Fruit fly (Drosophila melanogaster): ENCODE measurements around the gene CG13603.
A peak's percentile ranks its signal among the peaks of the same experiment; 100 is the strongest.

The CG13603 gene

DNA sequence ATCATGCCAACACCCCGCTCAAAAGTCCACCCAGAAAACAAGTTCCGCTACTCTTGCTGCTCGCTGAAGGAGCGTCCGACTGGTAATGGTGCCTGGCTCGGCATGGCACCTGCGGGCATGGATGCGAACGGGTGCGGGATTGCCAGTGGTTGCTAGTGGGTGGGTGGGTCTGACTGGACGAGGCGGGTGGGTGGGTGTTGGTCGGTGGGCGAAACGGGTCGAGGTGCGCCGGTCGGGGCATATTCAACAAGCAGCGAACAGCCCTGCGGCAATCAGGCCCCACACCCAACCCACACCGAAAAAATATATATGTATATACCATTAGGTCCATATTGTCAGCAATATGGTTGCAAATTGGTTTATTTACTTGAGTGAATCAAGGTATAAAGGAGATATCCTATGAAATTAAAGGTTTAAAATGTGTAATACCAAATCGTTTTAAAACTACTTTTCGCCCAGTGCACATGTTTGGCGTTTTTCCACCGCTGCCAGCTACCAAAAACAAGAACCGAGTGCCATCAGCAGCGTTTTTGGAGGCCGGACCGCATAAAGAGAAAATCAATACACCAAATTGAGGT lies 24.4 kb upstream of the CG13603 start:
- no peak for TF ChIP-seq noc (tag; optimal IDR thresholded peaks at IDR 0.05)

DNA sequence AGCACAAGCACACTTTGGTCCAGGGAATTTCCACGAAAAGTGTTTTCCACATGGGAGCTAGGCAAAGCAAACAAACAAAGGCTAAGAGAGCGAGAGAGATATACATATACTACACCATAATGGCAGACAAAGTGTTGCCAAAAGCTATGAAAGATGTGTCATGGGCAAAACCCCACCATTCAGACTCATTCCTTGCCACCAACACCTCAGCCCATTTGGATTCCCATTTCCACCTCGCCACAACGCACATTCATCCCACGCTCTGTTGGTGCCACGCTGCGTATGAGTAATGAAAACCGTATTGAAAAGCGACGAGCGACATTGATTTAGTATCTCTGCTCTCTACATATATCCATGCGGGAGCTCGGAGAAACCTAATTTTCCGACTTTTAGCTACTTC lies 22.5 kb upstream of the CG13603 start:
- no peak for TF ChIP-seq noc (tag; optimal IDR thresholded peaks at IDR 0.05)

DNA sequence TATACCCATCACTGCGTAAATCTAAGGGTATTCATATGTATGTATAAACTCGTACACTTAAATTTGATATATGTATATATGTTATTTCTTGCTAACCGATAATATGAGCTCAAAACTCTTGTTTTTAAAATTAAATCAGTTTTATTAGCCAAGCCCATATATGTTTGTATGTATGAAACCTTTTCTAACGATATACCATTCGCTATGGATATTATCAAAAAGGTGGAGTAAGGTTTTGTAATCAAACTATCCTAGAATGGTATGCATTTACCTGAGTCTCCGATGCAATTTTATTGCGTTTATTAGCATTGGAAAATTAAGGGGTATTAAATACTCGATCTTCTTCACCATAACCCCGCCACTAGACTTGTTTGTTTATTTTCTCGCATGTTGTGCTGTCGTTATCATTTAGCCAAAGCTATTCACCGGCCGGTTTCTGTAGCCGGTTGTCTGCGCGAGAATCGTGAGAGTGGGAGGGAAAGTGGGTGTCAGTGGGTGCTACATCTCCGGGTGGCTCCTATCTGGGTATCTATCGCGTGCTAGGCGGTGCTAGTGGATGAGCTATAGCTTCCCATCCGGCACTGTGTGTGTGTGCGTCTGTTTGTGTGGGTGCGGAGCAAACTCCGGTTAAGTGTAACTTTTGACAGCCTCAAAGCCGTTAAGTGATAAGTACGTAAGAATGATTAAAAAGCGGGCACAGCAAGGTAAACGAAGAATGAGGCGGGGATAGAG lies 21.6 kb upstream of the CG13603 start:
- TF ChIP-seq noc (tag; optimal IDR thresholded peaks at IDR 0.05) = peak; percentile 33

DNA sequence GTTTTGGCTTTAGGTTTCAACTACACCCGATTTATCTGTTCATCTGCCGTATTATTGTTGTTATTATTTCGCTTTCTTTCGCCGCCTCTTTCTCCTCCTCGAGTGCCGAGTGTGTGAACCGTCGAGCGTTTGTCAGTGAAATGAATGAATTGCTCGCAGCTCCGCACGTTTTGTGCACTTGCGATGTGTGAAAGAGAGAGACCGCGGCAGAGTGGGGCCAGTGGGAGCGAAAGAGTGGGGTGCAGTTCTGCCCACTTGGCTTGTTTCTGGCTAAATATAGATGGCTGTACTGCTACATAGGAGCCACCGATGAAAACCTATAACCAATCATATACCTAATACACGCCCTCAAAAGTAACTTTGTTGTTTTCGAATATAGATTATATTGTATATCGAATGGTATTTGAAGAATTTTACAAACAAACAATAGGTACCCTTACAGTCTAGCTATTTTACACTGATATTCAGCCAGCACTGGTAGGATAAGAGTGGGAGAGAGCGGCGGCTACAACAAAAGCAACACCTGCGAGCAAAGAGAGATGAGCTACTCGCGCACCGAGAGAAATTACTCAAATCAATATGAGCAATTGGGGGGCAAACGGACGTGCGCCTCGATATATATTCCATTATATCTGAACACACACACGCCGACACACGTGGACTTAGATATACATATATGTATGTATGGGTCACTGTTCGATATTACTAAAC lies 20.2 kb upstream of the CG13603 start:
- TF ChIP-seq noc (tag; optimal IDR thresholded peaks at IDR 0.05) = peak; percentile 42

DNA sequence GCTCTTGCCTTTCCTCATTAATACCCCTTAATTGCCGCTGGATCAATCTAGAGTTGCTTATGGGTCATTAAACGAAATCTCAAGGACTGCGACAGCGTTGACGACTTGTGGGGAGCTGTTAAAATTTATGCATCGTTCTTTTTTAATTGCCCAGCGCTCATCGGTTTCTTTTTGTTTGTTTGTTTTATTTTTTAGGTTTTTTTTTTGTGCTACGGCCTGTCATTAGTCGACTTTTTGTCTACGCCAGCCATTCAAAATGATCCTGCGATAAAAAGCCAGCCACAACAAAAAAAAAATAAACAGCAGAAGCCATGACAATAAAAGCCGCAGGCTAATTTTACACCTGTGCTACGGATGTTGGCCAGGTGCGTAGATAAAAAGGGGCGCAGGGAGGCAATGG lies 17.6 kb upstream of the CG13603 start:
- no peak for TF ChIP-seq noc (tag; optimal IDR thresholded peaks at IDR 0.05)

DNA sequence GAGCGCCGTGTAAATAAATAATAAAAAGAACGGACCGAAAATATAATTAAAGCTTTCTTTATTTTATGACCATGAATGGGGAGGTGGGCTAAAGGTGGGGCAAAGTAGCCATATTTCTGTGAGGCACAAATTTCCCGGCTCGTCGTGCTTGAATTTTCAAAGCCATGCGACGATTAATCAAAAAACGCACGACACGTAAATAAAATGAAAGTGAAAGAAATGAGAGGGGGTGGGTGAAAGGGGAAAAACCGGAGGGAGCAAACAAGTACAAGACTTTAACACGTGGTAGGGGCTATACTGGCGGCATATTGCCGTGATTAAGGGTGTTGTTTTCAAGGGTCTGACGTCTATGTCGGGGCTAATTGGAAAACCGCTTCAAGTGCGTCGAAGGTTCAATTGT lies 14.8 kb upstream of the CG13603 start:
- no peak for TF ChIP-seq noc (tag; optimal IDR thresholded peaks at IDR 0.05)

DNA sequence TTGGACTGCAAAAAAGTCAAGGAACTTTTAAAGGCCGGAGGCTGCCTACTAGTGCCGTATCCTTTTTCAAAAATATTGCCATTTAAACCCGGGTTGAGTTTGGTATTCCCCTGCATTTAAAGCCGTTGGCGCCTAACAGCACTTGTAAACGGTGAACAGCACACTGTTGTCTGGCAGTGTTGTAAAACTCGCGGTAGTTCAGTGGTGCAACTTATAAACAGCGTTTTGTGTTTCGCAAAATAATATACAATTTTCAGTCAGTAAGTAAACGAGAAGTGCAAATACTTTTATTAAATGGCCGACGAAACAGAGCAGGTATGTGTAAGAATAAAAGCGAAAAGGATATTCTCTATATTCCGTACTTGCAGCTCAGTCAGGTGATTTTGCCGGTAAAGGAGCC lies 9.9 kb upstream of the CG13603 start, which contains the start of gene LSm3:
Gene LSm3 (plus strand): TSS at position 39 of the 400 bp plus-strand sequence.
- TF ChIP-seq noc (tag; optimal IDR thresholded peaks at IDR 0.05) = no peak

DNA sequence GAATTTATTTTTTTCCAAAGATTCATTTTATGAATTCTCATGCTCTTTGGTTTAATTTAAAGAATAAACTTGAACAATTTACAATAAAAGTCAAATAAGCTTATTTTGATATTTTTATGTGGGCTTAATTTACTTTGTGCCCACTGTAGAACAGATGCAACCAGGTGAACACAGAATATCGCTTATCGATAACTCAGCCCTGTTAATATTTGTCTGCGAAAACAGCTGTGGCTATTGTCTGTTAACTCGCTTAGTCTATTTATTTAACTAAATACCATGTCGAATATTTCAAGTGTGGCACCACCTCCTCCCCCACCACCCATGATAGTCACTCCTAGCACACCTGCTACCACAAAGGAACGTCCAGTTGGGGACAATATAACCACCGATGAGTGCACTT lies 9.1 kb upstream of the CG13603 start, which contains the start of gene CG33108:
Gene CG33108 (plus strand): TSS at position 200 of the 400 bp plus-strand sequence.
- no peak for TF ChIP-seq noc (tag; optimal IDR thresholded peaks at IDR 0.05)

DNA sequence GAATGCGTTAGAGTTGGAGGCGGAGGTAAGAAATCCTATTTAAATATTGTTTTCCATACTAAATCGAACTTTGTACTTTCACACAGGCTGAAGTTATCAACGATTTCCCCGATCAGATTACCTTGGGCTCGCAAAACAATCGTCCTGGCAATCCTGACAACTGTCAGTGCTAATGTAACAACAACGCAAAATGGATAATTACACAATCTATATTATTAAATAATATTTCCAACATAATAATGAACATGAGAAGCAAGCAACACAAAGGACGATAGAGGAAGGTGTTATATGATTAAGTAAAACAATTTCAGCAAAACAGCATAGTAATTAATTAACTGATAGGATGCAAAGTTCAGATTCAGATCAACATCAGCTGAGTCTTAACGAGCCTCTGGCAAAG lies 8.2 kb upstream of the CG13603 start:
- TF ChIP-seq noc (tag; optimal IDR thresholded peaks at IDR 0.05) = no peak

DNA sequence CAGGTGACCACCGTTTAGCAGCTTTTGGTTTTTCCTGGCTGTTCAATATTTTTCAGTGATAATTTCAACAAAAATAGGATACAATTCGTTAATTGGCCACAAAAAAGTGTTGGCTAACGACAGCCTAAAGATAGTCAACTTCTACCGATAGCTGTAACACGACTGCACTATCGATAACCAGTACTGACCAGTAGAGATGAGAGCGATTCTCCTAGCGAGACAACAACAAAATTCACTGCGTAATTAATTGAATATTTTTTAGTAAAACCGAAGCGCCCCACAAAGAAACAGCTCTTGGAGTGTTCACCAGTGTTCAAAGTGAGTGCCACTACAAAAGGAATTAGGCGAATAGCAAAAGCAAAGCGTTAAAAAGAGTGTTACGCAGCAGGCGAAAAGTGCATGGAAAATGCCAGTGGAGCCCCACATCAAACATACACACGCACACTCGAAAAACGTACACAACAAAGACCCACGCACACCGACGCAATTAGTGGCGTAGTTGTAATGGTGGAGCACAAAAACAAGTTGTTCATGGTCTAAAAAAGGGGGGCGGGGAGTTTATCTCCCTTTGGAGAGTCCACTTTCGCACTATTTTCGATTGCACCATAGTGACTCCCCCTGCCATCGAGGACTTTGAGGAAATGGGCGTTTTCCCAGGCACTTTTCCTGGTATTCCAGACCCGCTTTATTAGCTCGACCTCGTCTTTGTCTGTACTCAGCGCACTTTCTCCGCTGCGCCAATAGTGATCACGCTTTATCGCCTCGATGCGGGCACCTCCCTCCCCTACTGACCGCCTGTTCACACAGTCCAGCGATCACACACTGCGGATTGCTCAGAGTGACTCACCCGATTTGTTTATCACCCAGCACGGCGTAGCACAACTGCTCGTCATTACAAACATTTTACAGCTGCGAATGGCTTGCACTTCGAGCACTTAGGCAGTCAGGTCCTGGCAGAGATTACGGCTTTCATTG lies 6.7 kb upstream of the CG13603 start, which contains the start of the genes Epp and Rab7:
Gene Epp (minus strand): TSS at position 94 of the 975 bp plus-strand sequence.
Gene Rab7 (plus strand): TSS at position 186 of the 975 bp plus-strand sequence.
- TF ChIP-seq noc (tag; optimal IDR thresholded peaks at IDR 0.05) = peak; percentile 20

DNA sequence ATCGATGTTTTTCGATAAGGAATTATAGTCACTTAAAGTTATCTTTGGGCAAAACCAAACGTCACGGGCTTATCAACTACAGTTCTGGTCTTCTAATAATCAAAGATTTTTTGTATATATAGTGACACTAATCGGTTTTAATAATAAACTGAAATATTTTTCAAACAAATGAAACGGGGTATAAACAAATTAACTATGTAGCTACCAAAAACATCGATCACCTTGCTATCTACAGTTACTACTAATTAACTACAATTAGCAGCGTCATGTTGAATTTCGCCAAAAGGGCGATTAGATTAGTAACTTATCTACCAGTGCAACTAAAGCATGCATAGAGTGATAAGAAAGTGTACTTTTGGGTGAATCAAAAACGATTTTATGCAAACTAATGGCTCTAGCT lies 5.0 kb upstream of the CG13603 start:
- no peak for TF ChIP-seq noc (tag; optimal IDR thresholded peaks at IDR 0.05)

DNA sequence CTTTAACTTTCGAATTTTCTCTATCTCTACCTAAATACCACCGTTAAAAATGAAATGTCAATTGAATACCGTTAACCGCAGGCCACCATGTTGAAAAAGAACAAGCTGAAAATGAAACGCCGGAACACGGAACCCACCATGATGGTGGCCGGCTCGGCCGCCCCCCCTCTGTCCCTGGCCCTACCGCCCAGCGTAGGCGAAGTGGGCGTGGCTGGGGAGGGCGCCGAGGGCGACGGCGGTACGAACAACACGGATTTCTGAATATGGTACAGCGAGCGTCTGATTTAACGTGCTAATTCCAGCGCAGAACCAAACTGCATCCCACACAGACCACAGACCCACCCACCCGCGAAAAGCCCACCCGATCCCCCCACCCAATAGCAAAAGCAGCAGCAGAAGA lies 4.7 kb downstream of the CG13603 start:
- TF ChIP-seq noc (tag; optimal IDR thresholded peaks at IDR 0.05) = no peak

DNA sequence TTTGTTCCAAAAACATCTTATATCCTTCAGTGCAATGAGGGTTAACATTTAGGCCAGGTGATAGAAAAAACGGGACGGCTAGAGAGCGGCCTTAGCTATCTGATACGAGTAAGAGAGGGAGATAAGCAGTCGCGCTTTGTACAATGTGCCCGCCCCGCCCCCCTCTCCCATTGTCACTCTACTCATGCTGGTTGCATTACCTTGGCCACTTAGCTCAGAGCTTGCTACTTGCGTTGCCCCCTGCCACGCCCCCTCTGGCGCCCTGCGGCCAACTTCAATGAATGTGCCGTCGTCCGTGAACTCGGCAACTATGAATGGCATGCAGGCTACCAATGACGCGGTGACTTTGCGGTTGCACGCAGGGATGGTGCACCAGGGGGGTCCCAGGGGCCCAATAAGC lies 14.6 kb downstream of the CG13603 start:
- no peak for TF ChIP-seq noc (tag; optimal IDR thresholded peaks at IDR 0.05)

DNA sequence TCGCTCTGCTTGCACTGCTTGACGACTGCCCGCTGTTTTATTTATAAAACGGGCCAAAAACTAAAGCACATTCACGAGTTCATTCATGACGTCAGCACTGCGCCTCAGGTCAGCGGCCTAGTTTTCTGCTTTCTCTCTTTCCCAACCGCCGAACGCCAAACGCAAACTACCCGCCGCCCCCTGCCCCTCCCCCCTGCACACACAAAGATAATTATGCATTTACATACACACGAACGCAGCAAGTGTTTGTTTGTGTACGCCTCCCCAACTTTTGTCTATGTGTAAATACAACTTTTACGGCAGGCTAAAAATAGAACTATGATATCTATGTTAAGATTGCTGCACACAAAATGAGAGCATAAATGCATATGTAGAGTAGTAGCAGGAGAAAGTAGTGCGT lies 15.2 kb downstream of the CG13603 start:
- no peak for TF ChIP-seq noc (tag; optimal IDR thresholded peaks at IDR 0.05)

DNA sequence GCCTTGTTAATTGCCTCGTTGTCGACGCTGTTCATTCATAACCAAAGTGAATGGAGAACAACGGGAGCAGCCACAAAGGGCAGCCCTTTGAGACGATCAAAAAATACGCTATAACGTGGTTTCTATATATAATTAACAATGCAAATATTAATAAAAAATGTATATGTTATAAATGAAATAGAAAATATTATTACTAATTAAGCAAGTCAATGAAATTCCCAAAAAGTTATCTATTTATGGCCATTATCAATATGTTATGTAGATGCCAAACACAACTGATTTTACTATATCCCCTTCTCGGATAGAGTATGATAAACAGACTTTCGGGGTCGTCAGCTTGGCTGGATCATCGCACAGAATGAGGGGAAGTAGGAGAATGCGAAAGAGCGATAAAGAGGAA lies 16.9 kb downstream of the CG13603 start:
- TF ChIP-seq noc (tag; optimal IDR thresholded peaks at IDR 0.05) = no peak

Measured in whole organism, larva.